Worm (Caenorhabditis elegans) whole organism, L4/young adult: Measurements from ENCODE around the gene R10H1.1.

Experiments
- W03F9.2 ChIP-seq: fragments of 150-350 bp; optimal IDR thresholded peaks from 2 replicates; lab custom pipeline; 2014; ENCODE audit warnings: missing biosample characterization, missing genetic modification characterization
- dao-5 ChIP-seq: sonication (generic microtip); optimal IDR thresholded peaks from 2 replicates; lab custom pipeline; 2016; ENCODE audit warnings: missing genotype, missing genetic modification characterization, moderate library complexity, missing compliant biosample characterization
- him-1 ChIP-seq: sonication (generic microtip); optimal IDR thresholded peaks from 2 replicates; lab custom pipeline; 2016; ENCODE audit warnings: missing genotype, missing genetic modification reagents, missing genetic modification characterization, missing compliant biosample characterization

The R10H1.1 gene

DNA sequence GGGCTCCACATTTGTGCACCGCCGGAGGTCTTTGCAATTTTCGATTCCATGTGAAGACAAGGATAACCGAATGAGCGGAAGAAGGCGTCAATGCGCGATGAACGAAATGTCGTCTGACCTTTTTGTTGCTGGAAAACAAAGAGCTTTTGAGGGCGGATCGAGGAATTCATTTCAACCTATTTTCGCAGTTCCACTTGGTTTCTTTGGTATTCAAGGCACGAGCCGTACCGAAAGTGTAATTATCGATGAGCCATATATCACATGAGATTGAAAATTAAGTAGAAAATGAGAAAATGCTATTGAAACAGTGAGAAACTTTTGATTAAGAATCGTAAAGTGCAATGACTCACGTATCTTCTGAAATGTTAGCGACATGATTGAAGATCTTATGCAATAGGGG lies 25.0 kb downstream of the R10H1.1 start, which contains the start of gene glb-9:
glb-9 (minus strand) TSS at position 101 of the 400 bp plus-strand sequence.
- TF ChIP-seq W03F9.2 = no peak
- no peak for TF ChIP-seq him-1 (tag; lab: Kevin White, UChicago)
- TF ChIP-seq dao-5 = no peak

DNA sequence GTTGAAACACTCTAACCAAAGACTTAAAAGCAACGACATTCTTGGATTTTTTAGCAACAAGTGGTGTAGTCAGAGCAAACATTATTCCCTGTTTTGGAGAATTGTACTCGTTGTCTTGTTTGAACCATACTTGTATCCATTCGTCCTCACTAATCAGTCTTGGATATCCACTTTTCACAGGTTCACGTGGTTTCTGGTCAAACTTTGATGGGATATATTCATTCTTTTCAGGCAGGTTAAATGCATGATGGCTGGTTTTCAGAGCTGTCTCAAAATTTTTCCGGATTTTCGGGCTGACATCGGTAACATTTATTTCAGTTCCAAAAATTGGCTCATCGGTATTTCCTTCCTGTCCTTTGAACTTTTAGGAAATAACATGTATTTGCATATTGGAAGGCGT lies 27.2 kb downstream of the R10H1.1 start:
- TF ChIP-seq W03F9.2 (no peak), dao-5 (no peak), him-1 (tag; lab: Kevin White, UChicago) (no peak)

DNA sequence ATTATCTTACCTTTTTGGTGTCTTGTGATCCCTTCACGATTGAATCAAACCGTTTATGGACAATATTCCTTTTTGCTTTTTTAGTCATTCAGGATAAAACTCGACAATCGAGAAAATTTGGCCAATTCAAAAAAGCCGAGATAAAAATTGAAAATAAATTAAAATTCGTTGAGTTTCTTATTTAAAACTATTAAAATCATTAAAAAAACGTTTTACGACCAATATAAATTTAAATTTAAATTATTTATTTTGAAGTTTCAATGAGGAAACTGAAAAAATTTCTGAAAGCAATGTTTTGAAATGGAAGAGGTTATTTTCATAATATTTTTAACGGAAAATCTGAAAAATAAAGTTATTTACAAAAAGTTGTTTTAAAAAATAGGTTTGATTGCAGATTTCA lies 29.0 kb downstream of the R10H1.1 start, which contains the start of gene ZK1290.15:
ZK1290.15 (plus strand) TSS at position 301 of the 400 bp plus-strand sequence.
- TF ChIP-seq him-1 (tag; lab: Kevin White, UChicago) (no peak), dao-5 (no peak), W03F9.2 (no peak)

DNA sequence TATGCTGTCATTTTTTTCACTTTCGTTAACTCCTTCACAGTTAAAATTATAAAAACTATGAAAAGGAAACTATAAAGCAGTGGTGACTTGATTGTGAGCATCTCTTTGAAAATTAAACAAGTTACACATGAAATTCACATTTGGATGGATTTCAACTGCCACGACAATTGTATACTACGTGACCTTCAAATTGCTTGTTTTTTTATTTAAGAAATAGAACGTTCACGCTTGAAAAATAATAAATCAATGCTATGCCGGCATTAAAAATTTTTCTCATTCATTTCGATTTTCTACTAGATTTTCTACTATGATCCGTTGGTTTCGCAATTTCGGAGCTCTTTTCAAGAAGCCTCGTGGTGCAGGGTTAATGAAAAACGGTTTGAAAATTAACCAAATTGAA lies 31.2 kb downstream of the R10H1.1 start, which contains the start of the genes ZK1290.7 and rnh-1.1:
ZK1290.7 (minus strand) TSS at position 101 of the 400 bp plus-strand sequence.
rnh-1.1 (plus strand) TSS at position 281 of the 400 bp plus-strand sequence.
- TF ChIP-seq him-1 (tag; lab: Kevin White, UChicago) (no peak), W03F9.2 (no peak), dao-5 (no peak)

DNA sequence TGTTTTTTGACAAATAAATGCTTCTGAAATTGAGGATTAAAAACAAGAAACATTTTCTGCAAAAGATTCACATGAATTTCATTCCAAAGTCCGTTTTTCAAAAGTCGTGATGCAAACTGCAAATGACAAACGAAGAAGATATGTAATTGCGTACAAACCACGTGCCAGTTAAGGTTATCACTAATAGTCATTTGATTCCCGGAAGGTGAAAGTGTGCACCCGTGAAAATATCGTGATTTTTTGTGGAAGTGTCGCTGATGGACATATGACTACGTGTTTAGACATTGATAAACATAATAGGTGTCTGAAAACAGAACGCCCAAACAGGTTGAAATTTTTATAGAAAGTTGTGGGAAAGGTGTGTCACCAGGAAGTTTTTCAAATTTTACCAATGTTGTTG lies 34.0 kb downstream of the R10H1.1 start:
- TF ChIP-seq dao-5 (no peak), W03F9.2 (no peak), him-1 (tag; lab: Kevin White, UChicago) (no peak)

ce11 chrII:7529078-7529683 lies 34.9 kb downstream of the R10H1.1 start, which contains the start of gene ZK1290.5:
TSS of gene ZK1290.5 (plus strand) at chrII:7529643.
- TF ChIP-seq W03F9.2 (peak; percentile 88), dao-5 (no peak)

DNA sequence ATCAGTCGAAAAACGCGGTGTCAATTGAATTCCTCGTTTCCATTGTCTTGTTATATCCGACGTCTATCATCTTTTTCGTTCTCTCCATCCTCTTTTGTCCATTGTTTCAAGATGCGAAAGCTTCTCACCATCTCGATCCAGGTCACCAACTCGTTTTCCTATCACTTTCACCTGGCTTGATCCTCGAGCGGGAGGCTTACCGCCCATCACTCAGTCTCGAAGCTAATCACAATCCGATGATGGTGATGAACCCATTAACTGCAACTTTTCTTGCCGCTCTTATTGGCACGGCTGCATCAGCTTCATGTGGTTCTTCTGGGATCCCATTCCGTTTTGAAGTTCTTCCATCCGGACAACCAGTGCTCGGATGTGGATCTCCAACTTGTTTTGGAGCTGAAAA lies 36.7 kb downstream of the R10H1.1 start, which contains the start of gene wrt-1:
wrt-1 (plus strand) TSS at position 53 of the 400 bp plus-strand sequence.
- TF ChIP-seq dao-5 = no peak

DNA sequence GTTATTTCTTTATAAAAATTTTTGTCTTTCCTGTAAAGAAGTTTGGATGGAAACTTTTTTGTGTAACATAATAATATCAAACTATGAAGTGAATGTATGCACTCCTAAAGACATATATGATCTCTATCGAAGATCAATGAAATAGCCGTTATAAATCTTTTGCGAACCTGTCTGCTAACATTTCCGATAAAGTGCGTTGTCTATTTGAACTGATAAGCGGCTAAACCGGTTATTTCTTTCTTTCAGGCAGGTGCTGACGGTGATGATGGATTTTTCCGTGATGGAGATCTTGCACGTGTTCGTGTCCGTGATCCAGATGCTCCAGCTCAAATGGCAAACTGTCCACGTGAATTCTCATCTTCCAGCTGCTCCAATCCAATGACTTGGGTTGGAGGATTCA lies 37.2 kb downstream of the R10H1.1 start:
- TF ChIP-seq dao-5 = no peak
- TF ChIP-seq W03F9.2 = no peak
- TF ChIP-seq him-1 (tag; lab: Kevin White, UChicago) = no peak

ce11 chrII:7534369-7534768 lies 40.1 kb downstream of the R10H1.1 start, which contains the start of gene wrt-10:
TSS of gene wrt-10 (minus strand) at chrII:7534563.
- TF ChIP-seq W03F9.2 (no peak), dao-5 (no peak), him-1 (tag; lab: Kevin White, UChicago) (no peak)

DNA sequence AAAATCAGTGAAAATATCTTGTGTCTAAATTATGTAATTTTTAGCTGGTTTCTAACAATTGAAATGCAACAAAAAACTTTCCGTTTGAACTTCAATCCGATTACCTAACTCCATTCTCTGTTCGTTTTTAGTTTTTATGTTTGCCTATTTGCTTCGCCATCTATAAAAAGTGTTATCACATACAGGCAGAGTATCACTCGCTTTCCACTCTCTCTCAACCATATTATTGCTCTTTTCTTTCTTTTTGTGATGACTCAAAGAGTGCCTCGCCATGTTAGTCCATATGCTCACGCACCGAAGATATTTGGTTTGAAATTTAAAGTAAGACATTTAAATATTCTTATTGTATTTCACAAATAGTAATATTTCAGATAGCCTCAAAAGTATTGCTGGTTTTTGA lies 40.7 kb downstream of the R10H1.1 start, which contains the start of gene ZK1290.13:
ZK1290.13 (plus strand) TSS at position 73 of the 400 bp plus-strand sequence.
- TF ChIP-seq dao-5 (no peak), W03F9.2 (no peak), him-1 (tag; lab: Kevin White, UChicago) (no peak)

ce11 chrII:7537603-7538230 lies 43.5 kb downstream of the R10H1.1 start, which contains the start of gene nfi-1:
TSS of gene nfi-1 (plus strand) at chrII:7538180.
- TF ChIP-seq dao-5 (no peak), W03F9.2 (no peak), him-1 (tag; lab: Kevin White, UChicago) (no peak)

DNA sequence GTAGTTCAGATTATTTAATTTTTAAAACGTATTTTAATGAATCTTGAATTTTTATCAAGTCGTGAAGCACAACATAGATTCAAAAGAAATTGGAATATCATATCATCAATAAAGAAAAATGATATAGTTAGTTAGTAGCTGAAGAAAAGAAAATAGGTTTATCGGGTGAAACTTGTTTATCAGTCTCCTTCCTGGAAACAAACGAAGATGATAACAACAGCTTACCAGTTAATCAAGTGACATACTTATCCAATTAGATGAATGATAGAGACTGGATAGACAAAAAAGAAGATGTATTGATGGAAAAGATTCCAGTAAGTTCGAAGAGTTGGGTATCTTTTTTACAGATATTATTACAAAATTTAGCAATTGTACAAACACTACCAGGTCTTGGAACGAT lies 48.7 kb downstream of the R10H1.1 start:
- TF ChIP-seq W03F9.2 = no peak
- no peak for TF ChIP-seq dao-5
- no peak for TF ChIP-seq him-1 (tag; lab: Kevin White, UChicago)

DNA sequence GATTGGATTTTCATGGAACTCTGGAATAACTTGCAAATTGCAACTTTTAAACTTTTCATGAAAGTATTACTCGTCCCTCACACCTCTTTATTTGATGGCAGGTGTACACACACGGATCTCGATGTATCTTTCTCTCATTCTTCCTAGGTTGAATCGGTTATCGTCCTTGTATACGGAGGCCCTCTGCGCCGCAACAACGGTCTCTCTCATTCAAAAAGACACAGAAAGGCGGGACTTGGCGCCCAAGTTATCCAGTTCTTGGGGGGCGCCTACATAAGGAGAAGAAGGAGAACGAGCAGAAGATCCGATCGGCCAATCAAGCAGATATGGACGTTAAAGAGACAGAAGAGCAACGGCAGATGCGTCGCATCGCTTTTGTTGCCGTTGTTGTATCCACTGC lies 49.6 kb downstream of the R10H1.1 start, which contains the start of gene rol-8:
rol-8 (plus strand) TSS at position 301 of the 400 bp plus-strand sequence.
- TF ChIP-seq W03F9.2 (no peak), him-1 (tag; lab: Kevin White, UChicago) (no peak), dao-5 (no peak)

ce11 chrII:7544782-7545181 lies 50.5 kb downstream of the R10H1.1 start:
- TF ChIP-seq dao-5 = no peak
- no peak for TF ChIP-seq him-1 (tag; lab: Kevin White, UChicago)
- no peak for TF ChIP-seq W03F9.2

- TF ChIP-seq W03F9.2 (no peak), dao-5 (no peak), him-1 (tag; lab: Kevin White, UChicago) (no peak)
Observed at ce11 chrII:7545364-7545763, 51.1 kb downstream of the R10H1.1 start.
